Worm (Caenorhabditis elegans): Measurements from ENCODE around the gene F32D8.8.

- no peak for TF ChIP-seq ztf-11 (tag; optimal IDR thresholded peaks at IDR 0.05)
- no peak for TF ChIP-seq ceh-82 (tag; optimal IDR thresholded peaks at IDR 0.05)
- no peak for TF ChIP-seq skn-1 (tag; optimal IDR thresholded peaks at IDR 0.05)
- no peak for TF ChIP-seq pag-3 (tag; optimal IDR thresholded peaks at IDR 0.05; ENCODE audit: borderline replicate concordance, insufficient read depth)
- no peak for TF ChIP-seq pqm-1 (tag; optimal IDR thresholded peaks at IDR 0.05)
- TF ChIP-seq lin-39 (tag; optimal IDR thresholded peaks at IDR 0.05), result no peak
- TF ChIP-seq lsy-2 (tag; optimal IDR thresholded peaks at IDR 0.05), result no peak
- TF ChIP-seq ama-1 (optimal IDR thresholded peaks at IDR 0.05), result no peak
- no peak for TF ChIP-seq lin-35 (GFP tag; optimal IDR thresholded peaks at IDR 0.05)
- TF ChIP-seq irx-1 (tag; optimal IDR thresholded peaks at IDR 0.05), result no peak
- no peak for TF ChIP-seq tbx-2 (tag; optimal IDR thresholded peaks at IDR 0.05)
- TF ChIP-seq unc-98 (GFP tag; IDR thresholded peaks at IDR 0.05), result no peak
- no peak for TF ChIP-seq zag-1 (tag; optimal IDR thresholded peaks at IDR 0.05)
Measured at ce11 chrV:10896706-10897105, 5.9 kb downstream of the F32D8.8 start.
